Comparison of ENCODE assay signal across 3 worm cellular contexts in the genomic region with DNA sequence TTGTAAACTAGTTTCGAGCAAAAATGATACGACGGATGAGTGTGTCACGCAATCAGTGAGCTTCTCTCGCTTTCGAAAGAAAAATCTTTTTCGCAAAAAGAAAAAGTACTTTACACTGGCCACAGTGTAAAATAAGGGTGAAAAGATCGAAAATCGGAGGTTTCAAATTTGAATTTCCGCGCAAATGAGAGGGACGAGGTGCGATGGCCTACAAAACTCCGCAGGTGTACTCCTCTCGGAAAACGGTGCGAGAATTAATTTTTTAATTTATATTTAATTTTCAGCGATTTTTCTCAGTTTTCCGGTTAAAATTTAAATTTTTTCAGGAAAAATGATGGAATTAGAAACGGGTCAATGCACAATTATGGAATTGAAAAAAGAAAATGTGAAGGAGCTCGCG.
TF ChIP-seq lines count a peak whose summit lies in the region.

Gene mrt-2, plus strand, starts transcription at position 49 of the 400 bp plus-strand sequence.

TF ChIP-seq in whole organism, L2 larva, 48 proteins besides CTCF, POLR2A, EP300 and RAD21 (continued from another document):
- TF ChIP-seq sem-4 (tag; optimal IDR thresholded peaks at IDR 0.05; lab: Kevin White, UChicago) (peak; percentile 91), ztf-4 (tag; optimal IDR thresholded peaks at IDR 0.05; lab: Kevin White, UChicago) (no peak), nhr-25 (tag; optimal IDR thresholded peaks at IDR 0.05; lab: Kevin White, UChicago) (peak; percentile 79), unc-55 (GFP tag; optimal IDR thresholded peaks at IDR 0.05; lab: Kevin White, UChicago) (peak; percentile 86), egl-27 (tag; optimal IDR thresholded peaks at IDR 0.05; lab: Kevin White, UChicago) (peak; percentile 48), nhr-11 (tag; optimal IDR thresholded peaks at IDR 0.05; lab: Kevin White, UChicago) (no peak), ceh-16 (tag; optimal IDR thresholded peaks at IDR 0.05; lab: Kevin White, UChicago) (peak; percentile 46), R02D3.7 (tag; optimal IDR thresholded peaks at IDR 0.05; lab: Kevin White, UChicago) (no peak), F13H6.1 (tag; optimal IDR thresholded peaks at IDR 0.05; lab: Kevin White, UChicago) (peak; percentile 81)

TF ChIP-seq in whole organism, L4 larva, 104 proteins besides CTCF, POLR2A, EP300 and RAD21 (continued from another document):
- TF ChIP-seq ZK546.5 (tag; optimal IDR thresholded peaks at IDR 0.05; lab: Kevin White, UChicago), result no peak
- TF ChIP-seq lin-1 (GFP tag; IDR thresholded peaks at IDR 0.05; lab: Robert Waterston, UW), result 0 out of 2 replicates have a peak, but pooled peaks have one; percentile 18
- TF ChIP-seq ceh-62 (tag; optimal IDR thresholded peaks at IDR 0.05; lab: Kevin White, UChicago), result no peak
- 0 out of 2 replicates have a peak, but pooled peaks have one; percentile 17 for TF ChIP-seq ceh-20 (GFP tag; IDR thresholded peaks at IDR 0.05; lab: Robert Waterston, UW)
- 0 out of 2 replicates have a peak, but pooled peaks have one; percentile 60 for TF ChIP-seq pha-4 (GFP tag; IDR thresholded peaks at IDR 0.05; lab: Robert Waterston, UW)
- TF ChIP-seq pha-4 (tag; optimal IDR thresholded peaks at IDR 0.05; lab: Kevin White, UChicago), result peak; percentile 16
- TF ChIP-seq dmd-9 (GFP tag; IDR thresholded peaks at IDR 0.05; lab: Robert Waterston, UW), result 0 out of 2 replicates have a peak, but pooled peaks have one; percentile 39
- no peak for TF ChIP-seq pqm-1 (tag; optimal IDR thresholded peaks at IDR 0.05; lab: Kevin White, UChicago)
- TF ChIP-seq nhr-111 (GFP tag; optimal IDR thresholded peaks at IDR 0.05; lab: Kevin White, UChicago), result no peak
- peak; percentile 27 for TF ChIP-seq spr-1 (tag; optimal IDR thresholded peaks at IDR 0.05; lab: Kevin White, UChicago)
- no peak; the same call in 1 of the 2 replicates for TF ChIP-seq tra-1 (GFP tag; IDR thresholded peaks at IDR 0.05; lab: Robert Waterston, UW)
- no peak for TF ChIP-seq lin-29 (GFP tag; IDR thresholded peaks at IDR 0.05; lab: Robert Waterston, UW)
- peak; percentile 44 for TF ChIP-seq hlh-30 (tag; optimal IDR thresholded peaks at IDR 0.05; lab: Kevin White, UChicago; ENCODE audit: insufficient read depth)
- TF ChIP-seq ceh-44 (GFP tag; IDR thresholded peaks at IDR 0.05; lab: Robert Waterston, UW), result 0 out of 2 replicates have a peak, but pooled peaks have one; percentile 2
- no peak for TF ChIP-seq daf-16 (GFP tag; optimal IDR thresholded peaks at IDR 0.05; lab: Kevin White, UChicago)
- peak; percentile 47 for TF ChIP-seq daf-16 (tag; optimal IDR thresholded peaks at IDR 0.05; lab: Kevin White, UChicago)
- peak; percentile 16 for TF ChIP-seq nhr-25 (tag; optimal IDR thresholded peaks at IDR 0.05; lab: Kevin White, UChicago; ENCODE audit: borderline replicate concordance, insufficient read depth)
- TF ChIP-seq dpl-1 (GFP tag; optimal IDR thresholded peaks at IDR 0.05; lab: Kevin White, UChicago), result peak; percentile 97
- peak; percentile 48 for TF ChIP-seq rbr-2 (tag; optimal IDR thresholded peaks at IDR 0.05; lab: Kevin White, UChicago)
- TF ChIP-seq arid-1 (GFP tag; conservative IDR thresholded peaks at IDR 0.05; lab: Robert Waterston, UW), result 0 out of 2 replicates have a peak, but pooled peaks have one; percentile 23
- TF ChIP-seq F37D6.2 (tag; optimal IDR thresholded peaks at IDR 0.05; lab: Kevin White, UChicago), result peak; percentile 14
- TF ChIP-seq mep-1 (tag; optimal IDR thresholded peaks at IDR 0.05; lab: Kevin White, UChicago), result peak; percentile 76
- TF ChIP-seq ZK337.2 (GFP tag; IDR thresholded peaks at IDR 0.05; lab: Robert Waterston, UW), result peak; percentile 90
- TF ChIP-seq ztf-7 (tag; optimal IDR thresholded peaks at IDR 0.05; lab: Kevin White, UChicago), result peak; percentile 16
- no peak for TF ChIP-seq aha-1 (tag; lab: Kevin White, UChicago)
- TF ChIP-seq dve-1 (tag; optimal IDR thresholded peaks at IDR 0.05; lab: Kevin White, UChicago; ENCODE audit: insufficient read depth), result peak; percentile 64
- TF ChIP-seq cey-2 (tag; optimal IDR thresholded peaks at IDR 0.05; lab: Kevin White, UChicago; ENCODE audit: borderline replicate concordance, insufficient read depth), result no peak
- no peak for TF ChIP-seq jun-1 (tag; optimal IDR thresholded peaks at IDR 0.05; lab: Kevin White, UChicago)
- 0 out of 2 replicates have a peak, but pooled peaks have one; percentile 48 for TF ChIP-seq T26A8.4 (GFP tag; IDR thresholded peaks at IDR 0.05; lab: Robert Waterston, UW)

TF ChIP-seq in whole organism, late embryonic, 69 proteins besides CTCF, POLR2A, EP300 and RAD21 (continued from another document):
- TF ChIP-seq ceh-30 (tag; optimal IDR thresholded peaks at IDR 0.05; lab: Kevin White, UChicago) (no peak), ets-4 (tag; optimal IDR thresholded peaks at IDR 0.05; lab: Kevin White, UChicago) (peak; percentile 96), pag-3 (tag; optimal IDR thresholded peaks at IDR 0.05; lab: Kevin White, UChicago; ENCODE audit: borderline replicate concordance) (no peak), ttx-3 (tag; optimal IDR thresholded peaks at IDR 0.05; lab: Kevin White, UChicago) (no peak), zip-5 (tag; optimal IDR thresholded peaks at IDR 0.05; lab: Kevin White, UChicago) (peak; percentile 80), K09A11.1 (tag; optimal IDR thresholded peaks at IDR 0.05; lab: Kevin White, UChicago; ENCODE audit: insufficient read depth) (no peak), ceh-6 (GFP tag; optimal IDR thresholded peaks at IDR 0.05; lab: Kevin White, UChicago) (no peak), pat-9 (tag; optimal IDR thresholded peaks at IDR 0.05; lab: Kevin White, UChicago) (no peak), che-1 (tag; optimal IDR thresholded peaks at IDR 0.05; lab: Kevin White, UChicago) (no peak), unc-42 (tag; optimal IDR thresholded peaks at IDR 0.05; lab: Kevin White, UChicago) (peak; percentile 71), ceh-24 (tag; optimal IDR thresholded peaks at IDR 0.05; lab: Kevin White, UChicago) (no peak), ceh-48 (tag; optimal IDR thresholded peaks at IDR 0.05; lab: Kevin White, UChicago) (no peak), rnt-1 (tag; optimal IDR thresholded peaks at IDR 0.05; lab: Kevin White, UChicago) (peak; percentile 66), sox-4 (tag; optimal IDR thresholded peaks at IDR 0.05; lab: Kevin White, UChicago) (no peak), unc-55 (GFP tag; optimal IDR thresholded peaks at IDR 0.05; lab: Kevin White, UChicago) (peak; percentile 6), dmd-4 (tag; optimal IDR thresholded peaks at IDR 0.05; lab: Kevin White, UChicago; ENCODE audit: borderline replicate concordance) (no peak), C08G9.2 (tag; optimal IDR thresholded peaks at IDR 0.05; lab: Kevin White, UChicago) (peak; percentile 95), hlh-30 (tag; optimal IDR thresholded peaks at IDR 0.05; lab: Kevin White, UChicago; ENCODE audit: insufficient read depth) (no peak), fkh-6 (tag; optimal IDR thresholded peaks at IDR 0.05; lab: Kevin White, UChicago) (peak; percentile 11), ceh-34 (tag; optimal IDR thresholded peaks at IDR 0.05; lab: Kevin White, UChicago) (peak; percentile 36), lim-6 (tag; optimal IDR thresholded peaks at IDR 0.05; lab: Kevin White, UChicago) (no peak), ahr-1 (tag; optimal IDR thresholded peaks at IDR 0.05; lab: Kevin White, UChicago) (no peak), pha-4 (tag; optimal IDR thresholded peaks at IDR 0.05; lab: Kevin White, UChicago) (no peak), ceh-22 (tag; optimal IDR thresholded peaks at IDR 0.05; lab: Kevin White, UChicago) (no peak), unc-3 (GFP tag; conservative IDR thresholded peaks at IDR 0.05; lab: Robert Waterston, UW) (no peak), unc-3 (tag; optimal IDR thresholded peaks at IDR 0.05; lab: Kevin White, UChicago) (no peak), nhr-11 (tag; optimal IDR thresholded peaks at IDR 0.05; lab: Kevin White, UChicago) (no peak), ceh-9 (tag; optimal IDR thresholded peaks at IDR 0.05; lab: Kevin White, UChicago) (no peak), odd-2 (tag; optimal IDR thresholded peaks at IDR 0.05; lab: Kevin White, UChicago) (no peak), pha-2 (tag; optimal IDR thresholded peaks at IDR 0.05; lab: Kevin White, UChicago) (no peak), npax-4 (tag; optimal IDR thresholded peaks at IDR 0.05; lab: Kevin White, UChicago) (no peak), ztf-16 (tag; optimal IDR thresholded peaks at IDR 0.05; lab: Kevin White, UChicago) (peak; percentile 40), ceh-14 (tag; optimal IDR thresholded peaks at IDR 0.05; lab: Kevin White, UChicago) (peak; percentile 71), hlh-8 (tag; optimal IDR thresholded peaks at IDR 0.05; lab: Kevin White, UChicago) (peak; percentile 77), T23F11.4 (GFP tag; optimal IDR thresholded peaks at IDR 0.05; lab: Kevin White, UChicago) (no peak), ama-1 (optimal IDR thresholded peaks at IDR 0.05; lab: Kevin White, UChicago) (no peak), madf-2 (tag; optimal IDR thresholded peaks at IDR 0.05; lab: Kevin White, UChicago) (no peak), ceh-31 (tag; optimal IDR thresholded peaks at IDR 0.05; lab: Kevin White, UChicago) (peak; percentile 96), ceh-18 (tag; optimal IDR thresholded peaks at IDR 0.05; lab: Kevin White, UChicago) (peak; percentile 29), eyg-1 (tag; optimal IDR thresholded peaks at IDR 0.05; lab: Kevin White, UChicago) (peak; percentile 26), hlh-15 (tag; optimal IDR thresholded peaks at IDR 0.05; lab: Kevin White, UChicago) (no peak), pros-1 (tag; optimal IDR thresholded peaks at IDR 0.05; lab: Kevin White, UChicago) (no peak), nhr-232 (tag; optimal IDR thresholded peaks at IDR 0.05; lab: Kevin White, UChicago) (no peak), Y22D7AL.16 (tag; optimal IDR thresholded peaks at IDR 0.05; lab: Kevin White, UChicago) (no peak), C38D4.7 (GFP tag; optimal IDR thresholded peaks at IDR 0.05; lab: Kevin White, UChicago) (no peak)
